Worm (Caenorhabditis elegans): Measurements from ENCODE around the gene gst-5.
"Not testable (repeated sequence)": the region's sequence is repeated elsewhere in the genome, so short reads cannot be mapped to it uniquely, and the experiment has no call there.

gst-5 gene

ce11 chrII:10915732-10916131, 34.4 kb upstream of the gst-5 start, which contains the start of gene F44F4.9:
Gene F44F4.9 (minus strand): TSS chrII:10915832.
- TF ChIP-seq eor-1 (tag; optimal IDR thresholded peaks at IDR 0.05) (no peak), fos-1 (tag; optimal IDR thresholded peaks at IDR 0.05) (no peak), lin-39 (tag; optimal IDR thresholded peaks at IDR 0.05) (no peak), snpc-4 (tag; optimal IDR thresholded peaks at IDR 0.05) (no peak), ceh-28 (tag; optimal IDR thresholded peaks at IDR 0.05) (no peak), hmg-11 (tag; optimal IDR thresholded peaks at IDR 0.05) (no peak), ZK546.5 (tag; optimal IDR thresholded peaks at IDR 0.05) (no peak), ztf-4 (tag; optimal IDR thresholded peaks at IDR 0.05) (no peak), nhr-28 (tag; optimal IDR thresholded peaks at IDR 0.05) (no peak), nhr-12 (tag; optimal IDR thresholded peaks at IDR 0.05) (no peak), R02D3.7 (tag; optimal IDR thresholded peaks at IDR 0.05) (no peak)

DNA sequence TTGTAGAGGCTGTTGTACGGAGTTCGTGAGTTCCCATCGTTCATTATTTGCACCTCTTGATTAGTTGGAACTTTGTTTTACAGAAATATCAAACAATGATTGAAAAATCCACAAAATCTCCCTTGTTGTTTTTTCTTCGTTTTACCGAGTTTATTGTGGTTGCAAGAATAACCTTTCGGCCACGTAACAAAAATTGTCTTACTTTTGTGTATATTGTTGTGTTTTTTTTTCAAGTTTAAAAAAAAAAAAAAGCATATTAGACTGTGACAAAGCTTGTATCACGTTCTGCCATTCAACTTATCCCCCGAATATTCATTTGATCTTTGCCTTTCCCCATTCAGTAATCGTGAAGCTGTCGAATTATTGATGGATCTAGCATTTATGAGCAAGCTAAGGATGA, 33.0 kb upstream of the gst-5 start, which contains the start of gene F44F4.10:
Gene F44F4.10, minus strand, starts transcription at position 101 of the 400 bp plus-strand sequence.
- TF ChIP-seq ztf-11 (tag; optimal IDR thresholded peaks at IDR 0.05) = no peak
- no peak for TF ChIP-seq pha-4 (tag; optimal IDR thresholded peaks at IDR 0.05)
- TF ChIP-seq mml-1 (tag; optimal IDR thresholded peaks at IDR 0.05) = no peak
- no peak for TF ChIP-seq lin-39 (tag; optimal IDR thresholded peaks at IDR 0.05)
- no peak for TF ChIP-seq nhr-28 (tag; optimal IDR thresholded peaks at IDR 0.05)
- TF ChIP-seq ama-1 (optimal IDR thresholded peaks at IDR 0.05) = no peak
- TF ChIP-seq snpc-4 (tag; optimal IDR thresholded peaks at IDR 0.05) = no peak
- TF ChIP-seq ceh-16 (tag; optimal IDR thresholded peaks at IDR 0.05) = no peak
- TF ChIP-seq nhr-25 (tag; optimal IDR thresholded peaks at IDR 0.05) = no peak
- TF ChIP-seq nhr-11 (tag; optimal IDR thresholded peaks at IDR 0.05) = no peak

DNA sequence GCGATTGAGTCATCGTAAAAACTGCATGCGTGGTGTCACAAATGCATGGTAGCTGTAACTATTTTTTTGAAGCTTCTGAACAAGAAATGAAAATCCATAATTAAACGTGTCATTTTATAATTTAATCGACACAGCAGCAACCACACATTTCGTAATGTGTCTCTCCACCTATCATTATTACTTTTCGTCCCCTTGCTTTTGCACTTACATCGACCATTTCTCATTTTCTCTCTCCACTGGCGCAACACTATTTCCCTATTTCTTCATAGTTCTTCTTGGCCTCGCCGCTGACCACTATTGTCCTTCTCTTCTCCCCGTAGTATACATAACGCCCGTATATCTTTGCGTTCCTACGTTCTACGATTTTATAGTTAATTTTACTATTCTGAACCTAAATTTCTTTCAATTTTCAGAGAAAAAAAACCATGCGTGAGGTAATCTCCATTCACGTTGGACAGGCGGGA, 31.8 kb upstream of the gst-5 start, which contains the start of gene tba-4:
Gene tba-4, plus strand, starts transcription at position 414 of the 464 bp plus-strand sequence.
- no peak for TF ChIP-seq lin-15B (tag; optimal IDR thresholded peaks at IDR 0.05)
- TF ChIP-seq elt-2 (tag; optimal IDR thresholded peaks at IDR 0.05) = peak; percentile 23
- peak; percentile 13 for TF ChIP-seq nhr-25 (tag; optimal IDR thresholded peaks at IDR 0.05)
- TF ChIP-seq ztf-11 (tag; optimal IDR thresholded peaks at IDR 0.05) = no peak
- TF ChIP-seq ama-1 (optimal IDR thresholded peaks at IDR 0.05) = no peak

ce11 chrII:10922874-10923273, 27.3 kb upstream of the gst-5 start, which contains the start of gene Y19D2B.1:
Gene Y19D2B.1 (minus strand): TSS chrII:10922974.
- not testable (repeated sequence) for TF ChIP-seq mml-1, aly-2, unc-39 (tag; optimal IDR thresholded peaks at IDR 0.05)

DNA sequence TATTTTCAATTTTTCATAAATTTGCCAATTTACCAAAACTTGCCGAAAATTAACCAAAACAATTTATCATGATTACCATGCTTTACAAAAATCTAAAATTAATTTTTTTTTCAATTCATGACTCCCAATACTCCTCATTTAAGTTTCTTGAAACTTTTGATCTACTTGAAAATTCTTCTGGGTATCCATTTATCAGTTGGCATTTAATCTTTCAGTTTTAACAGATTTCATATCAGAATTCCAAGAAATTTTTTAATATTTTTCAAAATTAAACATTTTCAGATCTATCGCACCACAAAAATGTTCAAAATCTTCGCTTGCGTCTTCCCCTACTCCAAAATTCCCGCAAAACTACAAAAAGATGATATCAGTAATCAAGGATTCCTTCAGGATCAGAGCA, 26.2 kb upstream of the gst-5 start, which contains the start of gene Y19D2B.2:
Gene Y19D2B.2, plus strand, starts transcription at position 301 of the 400 bp plus-strand sequence.
- TF ChIP-seq nhr-23 (tag; optimal IDR thresholded peaks at IDR 0.05) (no peak), eor-1 (tag; optimal IDR thresholded peaks at IDR 0.05) (no peak), R02D3.7 (tag; optimal IDR thresholded peaks at IDR 0.05) (no peak), fkh-2 (tag; optimal IDR thresholded peaks at IDR 0.05) (no peak), sea-2 (GFP tag; optimal IDR thresholded peaks at IDR 0.05) (no peak), zag-1 (tag; optimal IDR thresholded peaks at IDR 0.05) (no peak), pqm-1 (tag; optimal IDR thresholded peaks at IDR 0.05) (no peak), lsy-12 (tag; optimal IDR thresholded peaks at IDR 0.05) (no peak), fkh-10 (GFP tag; optimal IDR thresholded peaks at IDR 0.05) (no peak), egl-5 (tag; optimal IDR thresholded peaks at IDR 0.05) (no peak), mml-1 (tag; optimal IDR thresholded peaks at IDR 0.05) (no peak), aly-2 (tag; optimal IDR thresholded peaks at IDR 0.05) (no peak)

DNA sequence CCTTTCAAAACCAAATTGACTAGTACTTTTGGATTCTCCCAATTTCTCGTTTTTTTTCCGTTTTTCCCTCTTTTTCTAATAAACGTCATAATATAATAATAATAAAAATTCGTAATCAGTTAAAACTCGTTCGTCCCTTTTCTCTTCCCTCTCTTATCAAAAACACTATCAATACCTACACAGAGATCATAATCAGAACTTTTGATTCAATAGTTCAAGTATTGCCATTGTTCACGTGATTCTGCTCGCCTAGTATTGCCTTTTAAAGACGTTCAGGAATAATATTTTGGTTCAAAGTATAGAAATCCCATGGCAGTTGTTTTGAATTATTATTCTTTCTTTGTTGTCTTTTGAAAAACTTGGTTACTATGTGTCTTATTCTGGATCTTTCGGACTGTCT, 25.5 kb upstream of the gst-5 start:
- TF ChIP-seq ama-1 (optimal IDR thresholded peaks at IDR 0.05) (no peak), elt-3 (tag; optimal IDR thresholded peaks at IDR 0.05) (peak; percentile 16 to 65 (median 18)), lin-39 (tag; optimal IDR thresholded peaks at IDR 0.05) (no peak), lsy-12 (tag; optimal IDR thresholded peaks at IDR 0.05) (peak; percentile 3), pqm-1 (tag; optimal IDR thresholded peaks at IDR 0.05) (peak; percentile 97), nhr-43 (tag; optimal IDR thresholded peaks at IDR 0.05; ENCODE audit: poor library complexity, severe bottlenecking) (peak; percentile 24), pha-4 (tag; optimal IDR thresholded peaks at IDR 0.05) (peak; percentile 44), snpc-4 (tag; optimal IDR thresholded peaks at IDR 0.05) (peak; percentile 34), jun-1 (tag; optimal IDR thresholded peaks at IDR 0.05) (peak; percentile 73), nhr-25 (tag; optimal IDR thresholded peaks at IDR 0.05) (peak; percentile 2), elt-2 (tag; optimal IDR thresholded peaks at IDR 0.05) (peak; percentile 93), nhr-23 (tag; optimal IDR thresholded peaks at IDR 0.05) (no peak), skn-1 (tag; optimal IDR thresholded peaks at IDR 0.05) (peak; percentile 34)

All from whole organism, L3 larva.